Worm (Caenorhabditis elegans): ENCODE results near the gene C29F4.3.

ce11 chrIV:11241368-11241767 lies 17.6 kb upstream of the C29F4.3 start, which contains the start of gene C05C12.6:
- TF ChIP-seq hlh-8 (tag; optimal IDR thresholded peaks at IDR 0.05) (no peak), sdc-2 (tag; optimal IDR thresholded peaks at IDR 0.05) (no peak), ama-1 (optimal IDR thresholded peaks at IDR 0.05) (no peak), madf-2 (tag; optimal IDR thresholded peaks at IDR 0.05) (no peak), hlh-15 (tag; optimal IDR thresholded peaks at IDR 0.05) (no peak), ttx-3 (tag; optimal IDR thresholded peaks at IDR 0.05) (no peak), tbx-2 (tag; optimal IDR thresholded peaks at IDR 0.05) (no peak), unc-55 (GFP tag; optimal IDR thresholded peaks at IDR 0.05) (no peak), pha-4 (tag; optimal IDR thresholded peaks at IDR 0.05) (no peak), hlh-30 (tag; optimal IDR thresholded peaks at IDR 0.05; ENCODE audit: insufficient read depth) (no peak), elt-2 (tag; optimal IDR thresholded peaks at IDR 0.05) (no peak), ceh-9 (tag; optimal IDR thresholded peaks at IDR 0.05) (no peak)

Data from whole organism, late embryonic.